Worm (Caenorhabditis elegans) whole organism, young adult: ENCODE measurements around the gene R12B2.13.

Experiments
- C17E4.6 ChIP-seq: fragments of 200-800 bp; sonication (Bioruptor generic); IDR thresholded peaks from 2 replicates; pipeline ENCODE4 v1.3.6; 2022; ENCODE audit warnings: missing genetic modification reagents, missing genetic modification characterization, missing compliant biosample characterization
- F10E7.11 ChIP-seq: sonication (generic microtip); optimal IDR thresholded peaks from 2 replicates; lab custom pipeline; 2017; ENCODE audit warnings: mild to moderate bottlenecking, missing genetic modification characterization, moderate library complexity, missing compliant biosample characterization
- F57A8.1 ChIP-seq: fragments of 200-800 bp; sonication (Bioruptor generic); optimal IDR thresholded peaks from 2 replicates; lab custom pipeline; 2018; ENCODE audit warnings: mild to moderate bottlenecking, missing genetic modification characterization, moderate library complexity, missing compliant biosample characterization
- akir-1 ChIP-seq: fragments of 200-800 bp; sonication (Bioruptor generic); optimal IDR thresholded peaks from 2 replicates; lab custom pipeline; 2018; ENCODE audit warnings: mild to moderate bottlenecking, missing genetic modification characterization, moderate library complexity, missing compliant biosample characterization
- ama-1 ChIP-seq, 3 experiments: fragments of 150-350 bp in 1 of 3; sonication (generic microtip) in 2 of 3; optimal IDR thresholded peaks; 2 replicates each; lab custom pipeline; 2014 to 2018; ENCODE audit warnings: missing biosample characterization in 2 of 3, missing genetic modification characterization in 2 of 3, missing genetic modification reagents in 2 of 3
- attf-3 ChIP-seq: fragments of 200-800 bp; sonication (Bioruptor generic); conservative IDR thresholded peaks from 2 replicates; pipeline ENCODE4 v1.3.6; 2022; ENCODE audit warnings: missing genetic modification reagents, missing genetic modification characterization, missing compliant biosample characterization
- attf-5 ChIP-seq: fragments of 200-800 bp; sonication (Bioruptor generic); optimal IDR thresholded peaks from 2 replicates; lab custom pipeline; 2018; ENCODE audit warnings: mild to moderate bottlenecking, missing genetic modification characterization, missing compliant biosample characterization
- chd-7 ChIP-seq: sonication (generic microtip); optimal IDR thresholded peaks from 2 replicates; lab custom pipeline; 2016; ENCODE audit warnings: mild to moderate bottlenecking, missing genetic modification characterization, moderate library complexity, missing compliant biosample characterization
- efl-1 ChIP-seq: fragments of 150-350 bp; optimal IDR thresholded peaks from 2 replicates; lab custom pipeline; 2014; ENCODE audit warnings: missing biosample characterization, missing genetic modification reagents, missing genetic modification characterization
- nfya-2 ChIP-seq: fragments of 200-800 bp; sonication (Bioruptor generic); IDR thresholded peaks from 2 replicates; pipeline ENCODE4 v1.3.6; 2022; ENCODE audit warnings: missing genetic modification reagents, missing genetic modification characterization, missing compliant biosample characterization
- pha-4 ChIP-seq: fragments of 150-350 bp; sonication (generic microtip); optimal IDR thresholded peaks from 2 replicates; lab custom pipeline; 2014; ENCODE audit warnings: missing biosample characterization, missing genetic modification reagents, missing genetic modification characterization
- sea-2 ChIP-seq: fragments of 200-800 bp; sonication (Bioruptor generic); IDR thresholded peaks from 2 replicates; pipeline ENCODE4 v1.3.6; 2022; ENCODE audit warnings: missing genetic modification characterization, missing compliant biosample characterization

ce11 chrIII:5794982-5795381, 38.3 kb downstream of the R12B2.13 start:
- TF ChIP-seq nfya-2 (GFP tag; lab: Robert Waterston, UW) (no peak), F57A8.1 (GFP tag; lab: Kevin White, UChicago) (no peak), ama-1 (optimal IDR thresholded peaks at IDR 0.05; lab: Kevin White, UChicago) (no peak), ama-1 (GFP tag; optimal IDR thresholded peaks at IDR 0.05; lab: Kevin White, UChicago) (no peak), F10E7.11 (tag; lab: Kevin White, UChicago) (no peak), akir-1 (GFP tag; lab: Kevin White, UChicago) (no peak), sea-2 (GFP tag; lab: Robert Waterston, UW) (no peak), chd-7 (no peak), pha-4 (tag; lab: Kevin White, UChicago) (no peak), attf-5 (GFP tag; lab: Kevin White, UChicago) (no peak), attf-3 (GFP tag; lab: Robert Waterston, UW) (no peak), efl-1 (GFP tag; lab: Kevin White, UChicago) (no peak), C17E4.6 (GFP tag; lab: Robert Waterston, UW) (no peak)
